Fruit fly (Drosophila melanogaster): Measurements from ENCODE around the gene CG16713.

CG16713 gene

DNA sequence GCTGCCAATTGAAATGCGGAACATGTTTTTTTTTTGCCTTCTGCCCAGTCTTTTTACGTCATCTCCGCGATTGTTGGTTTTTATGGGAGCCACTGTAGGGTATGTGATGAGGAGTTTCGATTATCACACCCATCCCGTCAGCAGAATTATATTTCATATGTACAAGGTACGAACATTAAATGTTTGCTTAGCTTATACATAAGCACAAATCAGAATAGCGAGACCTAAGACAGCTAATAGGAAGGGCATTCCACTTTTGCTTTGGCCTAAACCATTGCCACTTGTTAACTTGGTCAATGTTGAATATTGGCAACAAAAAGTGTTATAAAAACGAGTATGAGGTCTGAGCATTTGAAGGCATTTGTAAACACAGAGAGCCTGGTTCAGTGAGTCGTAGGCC is 8.0 kb upstream of the CG16713 start, which contains the start of gene CG2816 (continued):
- TF ChIP-seq CG12659 (GFP tag; optimal IDR thresholded peaks at IDR 0.05) = peak; percentile 66
- TF ChIP-seq CG11398 (GFP tag; optimal IDR thresholded peaks at IDR 0.05) = no peak
- peak; percentile 18 for TF ChIP-seq NK7.1 (GFP tag; optimal IDR thresholded peaks at IDR 0.05)
- no peak for TF ChIP-seq sr (GFP tag; IDR thresholded peaks at IDR 0.05)
- TF ChIP-seq CG12942 (GFP tag; optimal IDR thresholded peaks at IDR 0.05) = peak; percentile 42
- no peak for TF ChIP-seq jigr1 (GFP tag; IDR thresholded peaks at IDR 0.05)
- TF ChIP-seq bcd (GFP tag; optimal IDR thresholded peaks at IDR 0.05) = peak; percentile 38
- TF ChIP-seq CG12219 (GFP tag; optimal IDR thresholded peaks at IDR 0.05) = peak; percentile 59
- TF ChIP-seq kah (GFP tag; optimal IDR thresholded peaks at IDR 0.05) = no peak
- TF ChIP-seq Optix (GFP tag; IDR thresholded peaks at IDR 0.05) = 0 out of 3 replicates have a peak, but pooled peaks have one; percentile 40
- TF ChIP-seq CG9727 (GFP tag; optimal IDR thresholded peaks at IDR 0.05) = no peak
- TF ChIP-seq HLH54F (GFP tag; optimal IDR thresholded peaks at IDR 0.05) = peak; percentile 72
- peak; percentile 93 for TF ChIP-seq lilli (GFP tag; optimal IDR thresholded peaks at IDR 0.05)
- TF ChIP-seq yki (optimal IDR thresholded peaks at IDR 0.05) = no peak
- TF ChIP-seq Lim3 (GFP tag; IDR thresholded peaks at IDR 0.05) = no peak
- TF ChIP-seq Sox102F (GFP tag; optimal IDR thresholded peaks at IDR 0.05) = peak; percentile 23
- peak; percentile 63 to 79 for TF ChIP-seq dpn (GFP tag; optimal IDR thresholded peaks at IDR 0.05)
- TF ChIP-seq usp (GFP tag; optimal IDR thresholded peaks at IDR 0.05) = no peak
- TF ChIP-seq gce (GFP tag; IDR thresholded peaks at IDR 0.05) = peak; percentile 27; the same call in 1 of the 3 replicates
- TF ChIP-seq fd96Cb (tag; optimal IDR thresholded peaks at IDR 0.05) = peak; percentile 6
- peak; percentile 26 for TF ChIP-seq CG13775 (GFP tag; optimal IDR thresholded peaks at IDR 0.05)
- TF ChIP-seq fu2 (GFP tag; optimal IDR thresholded peaks at IDR 0.05) = peak; percentile 88
- no peak for TF ChIP-seq btn (GFP tag; optimal IDR thresholded peaks at IDR 0.05)
- TF ChIP-seq CG30431 (GFP tag; optimal IDR thresholded peaks at IDR 0.05) = peak; percentile 6
- TF ChIP-seq stc (GFP tag; IDR thresholded peaks at IDR 0.05) = no peak
- peak; percentile 72 for TF ChIP-seq Myb (GFP tag; optimal IDR thresholded peaks at IDR 0.05)
- TF ChIP-seq Hmx (GFP tag; optimal IDR thresholded peaks at IDR 0.05) = no peak
- peak; percentile 16 for TF ChIP-seq CG9437 (GFP tag; optimal IDR thresholded peaks at IDR 0.05)
- TF ChIP-seq p53 (GFP tag; optimal IDR thresholded peaks at IDR 0.05) = no peak
- TF ChIP-seq CG1603 (tag; optimal IDR thresholded peaks at IDR 0.05) = peak; percentile 51
- TF ChIP-seq CG7372 (GFP tag; IDR thresholded peaks at IDR 0.05) = peak; percentile 85
- TF ChIP-seq her (GFP tag; optimal IDR thresholded peaks at IDR 0.05) = peak; percentile 84
- no peak for TF ChIP-seq CG12236 (GFP tag; optimal IDR thresholded peaks at IDR 0.05)
- TF ChIP-seq mam (GFP tag; optimal IDR thresholded peaks at IDR 0.05) = peak; percentile 96
- peak; percentile 22 for TF ChIP-seq CG8089 (GFP tag; optimal IDR thresholded peaks at IDR 0.05)
- no peak for TF ChIP-seq mld (GFP tag; IDR thresholded peaks at IDR 0.05; ENCODE audit: partially characterized antibody)
- peak; percentile 97 for TF ChIP-seq CG2120 (GFP tag; optimal IDR thresholded peaks at IDR 0.05)
- TF ChIP-seq chinmo (GFP tag; IDR thresholded peaks at IDR 0.05; ENCODE audit: partially characterized antibody) = 0 out of 4 replicates have a peak, but pooled peaks have one; percentile 40
- peak; percentile 80 for TF ChIP-seq CG30403 (GFP tag; optimal IDR thresholded peaks at IDR 0.05)
- TF ChIP-seq oc (tag; optimal IDR thresholded peaks at IDR 0.05) = no peak
- TF ChIP-seq fru (optimal IDR thresholded peaks at IDR 0.05) = no peak
- TF ChIP-seq CG10565 (GFP tag; optimal IDR thresholded peaks at IDR 0.05) = no peak
- no peak for TF ChIP-seq CG13123 (GFP tag; optimal IDR thresholded peaks at IDR 0.05)
- TF ChIP-seq hb (GFP tag; IDR thresholded peaks at IDR 0.05; ENCODE audit: partially characterized antibody) = no peak
- no peak for TF ChIP-seq CG6854 (GFP tag; optimal IDR thresholded peaks at IDR 0.05)
- TF ChIP-seq Nf-YA (GFP tag; IDR thresholded peaks at IDR 0.05) = no peak
- TF ChIP-seq aop (GFP tag; IDR thresholded peaks at IDR 0.05) = no peak
- TF ChIP-seq CG14965 (GFP tag; optimal IDR thresholded peaks at IDR 0.05; ENCODE audit: borderline replicate concordance) = no peak
- TF ChIP-seq CG4328 (GFP tag; optimal IDR thresholded peaks at IDR 0.05) = no peak
- no peak for TF ChIP-seq stwl (tag; optimal IDR thresholded peaks at IDR 0.05)
